Worm (Caenorhabditis elegans): ENCODE data around the gene srab-7.

- TF ChIP-seq elt-3 (tag; optimal IDR thresholded peaks at IDR 0.05) (no peak), blmp-1 (tag; optimal IDR thresholded peaks at IDR 0.05) (no peak), snpc-4 (tag; optimal IDR thresholded peaks at IDR 0.05) (no peak)
These were observed 48.2 kb downstream of the srab-7 start for ce11 chrV:3106785-3107184.

All from whole organism, mixed stage, embryonic.